Worm (Caenorhabditis elegans) whole organism, L1 larva: ENCODE measurements around the gene clec-182.

Experiments
- C16A3.4 ChIP-seq: fragments of 150-350 bp; optimal IDR thresholded peaks from 2 replicates; lab custom pipeline; 2014; ENCODE audit warnings: missing biosample characterization, missing genetic modification characterization
- alr-1 ChIP-seq: fragments of 200-800 bp; sonication (Bioruptor generic); optimal IDR thresholded peaks from 2 replicates; lab custom pipeline; 2018; ENCODE audit warnings: borderline replicate concordance, mild to moderate bottlenecking, missing genetic modification characterization, missing compliant biosample characterization
- aly-2 ChIP-seq: fragments of 150-350 bp; optimal IDR thresholded peaks from 2 replicates; lab custom pipeline; 2014; ENCODE audit warnings: missing biosample characterization, missing genetic modification characterization
- ceh-82 ChIP-seq, 3 experiments: fragments of 150-350 bp in 1 of 3; sonication (generic microtip) in 2 of 3; optimal IDR thresholded peaks; 2 replicates each; lab custom pipeline; 2014 to 2017; ENCODE audit warnings: missing biosample characterization in 3 of 3, missing genetic modification characterization in 3 of 3
- ceh-88 ChIP-seq: fragments of 200-800 bp; sonication (Bioruptor generic); IDR thresholded peaks from 2 replicates; pipeline ENCODE4 v1.3.6; 2022; ENCODE audit warnings: missing genetic modification characterization, missing compliant biosample characterization
- ceh-90 ChIP-seq: sonication (generic microtip); optimal IDR thresholded peaks from 2 replicates; lab custom pipeline; 2016; ENCODE audit warnings: missing genetic modification characterization, missing compliant biosample characterization
- ces-1 ChIP-seq: fragments of 150-350 bp; optimal IDR thresholded peaks from 2 replicates; lab custom pipeline; 2014; ENCODE audit warnings: missing biosample characterization, missing genetic modification reagents, missing genetic modification characterization
- dpl-1 ChIP-seq, 3 experiments: fragments of 150-350 bp in 2 of 3; sonication (generic microtip) in 1 of 3; optimal IDR thresholded peaks; 2 replicates each; lab custom pipeline; 2014 to 2017; ENCODE audit warnings: missing biosample characterization in 3 of 3, missing genetic modification characterization in 3 of 3, missing genetic modification reagents in 3 of 3
- efl-1 ChIP-seq, 4 experiments: fragments of 150-350 bp; optimal IDR thresholded peaks in 3 of 4; peaks in 1 of 4; 1 replicate in 1 of 4; 2 replicates in 3 of 4; lab custom pipeline; 2014; ENCODE audit warnings: missing biosample characterization in 2 of 4, missing genetic modification characterization in 2 of 4, missing genetic modification reagents in 2 of 4
- efl-3 ChIP-seq: fragments of 200-800 bp; sonication (Bioruptor generic); optimal IDR thresholded peaks from 2 replicates; lab custom pipeline; 2018; ENCODE audit warnings: mild to moderate bottlenecking, missing genetic modification characterization, missing compliant biosample characterization
- elt-2 ChIP-seq: sonication (generic microtip); optimal IDR thresholded peaks from 2 replicates; lab custom pipeline; 2016; ENCODE audit warnings: missing genetic modification characterization, mild to moderate bottlenecking, inconsistent platforms, missing compliant biosample characterization, missing genetic modification reagents
- fkh-10 ChIP-seq: sonication (generic microtip); optimal IDR thresholded peaks from 2 replicates; lab custom pipeline; 2017; ENCODE audit warnings: missing biosample characterization, missing genetic modification reagents, missing genetic modification characterization
- fos-1 ChIP-seq: fragments of 150-350 bp; optimal IDR thresholded peaks from 2 replicates; lab custom pipeline; 2014; ENCODE audit warnings: missing biosample characterization, missing genetic modification characterization
- hlh-4 ChIP-seq: sonication (generic microtip); optimal IDR thresholded peaks from 2 replicates; lab custom pipeline; 2016; ENCODE audit warnings: mild to moderate bottlenecking, missing genetic modification characterization, missing compliant biosample characterization
- isw-1 ChIP-seq: fragments of 200-800 bp; sonication (Bioruptor generic); IDR thresholded peaks from 2 replicates; pipeline ENCODE4 v1.3.6; 2022; ENCODE audit warnings: missing genetic modification characterization, missing compliant biosample characterization
- lin-13 ChIP-seq: fragments of 150-350 bp; optimal IDR thresholded peaks from 2 replicates; lab custom pipeline; 2014; ENCODE audit warnings: missing biosample characterization, missing genetic modification reagents, missing genetic modification characterization
- lin-14 ChIP-seq: fragments of 200-800 bp; sonication (Bioruptor generic); optimal IDR thresholded peaks from 2 replicates; lab custom pipeline; 2018; ENCODE audit warnings: mild to moderate bottlenecking, missing genetic modification characterization, moderate library complexity, missing compliant biosample characterization
- lin-35 ChIP-seq, 2 experiments: fragments of 150-350 bp; optimal IDR thresholded peaks; 2 replicates each; lab custom pipeline; 2014; ENCODE audit warnings: missing biosample characterization in 2 of 2, missing genetic modification characterization in 2 of 2, missing genetic modification reagents in 2 of 2
- lir-3 ChIP-seq: sonication (generic microtip); optimal IDR thresholded peaks from 2 replicates; lab custom pipeline; 2016; ENCODE audit warnings: mild to moderate bottlenecking, missing genetic modification characterization, moderate library complexity, missing compliant biosample characterization; ENCODE audit not compliant: poor library complexity
- lsy-2 ChIP-seq, 2 experiments: fragments of 150-350 bp; optimal IDR thresholded peaks; 2 replicates each; lab custom pipeline; 2014; ENCODE audit warnings: missing biosample characterization in 2 of 2, missing genetic modification characterization in 2 of 2
- mef-2 ChIP-seq: fragments of 150-350 bp; optimal IDR thresholded peaks from 2 replicates; lab custom pipeline; 2014; ENCODE audit warnings: missing biosample characterization, missing genetic modification characterization
- mep-1 ChIP-seq: fragments of 150-350 bp; optimal IDR thresholded peaks from 2 replicates; lab custom pipeline; 2014; ENCODE audit warnings: missing biosample characterization, missing genetic modification characterization
- nhr-11 ChIP-seq: fragments of 150-350 bp; optimal IDR thresholded peaks from 2 replicates; lab custom pipeline; 2014; ENCODE audit warnings: missing biosample characterization, missing genetic modification characterization
- nhr-19 ChIP-seq: fragments of 200-800 bp; sonication (Bioruptor generic); conservative IDR thresholded peaks from 2 replicates; pipeline ENCODE4 v1.3.6; 2022; ENCODE audit warnings: missing genetic modification characterization, missing compliant biosample characterization
- nhr-20 ChIP-seq: sonication (generic microtip); optimal IDR thresholded peaks from 2 replicates; lab custom pipeline; 2016; ENCODE audit warnings: mild to moderate bottlenecking, missing genetic modification characterization, missing compliant biosample characterization
- nhr-47 ChIP-seq: sonication (generic microtip); optimal IDR thresholded peaks from 2 replicates; lab custom pipeline; 2016; ENCODE audit warnings: mild to moderate bottlenecking, missing genetic modification characterization, moderate library complexity, missing compliant biosample characterization
- nhr-71 ChIP-seq: sonication (generic microtip); optimal IDR thresholded peaks from 2 replicates; lab custom pipeline; 2016; ENCODE audit warnings: mild to moderate bottlenecking, missing genetic modification characterization, moderate library complexity, missing compliant biosample characterization
- pqm-1 ChIP-seq: sonication (generic microtip); optimal IDR thresholded peaks from 3 replicates; lab custom pipeline; 2017; ENCODE audit warnings: missing biosample characterization, missing genetic modification characterization
- rnt-1 ChIP-seq: sonication (generic microtip); optimal IDR thresholded peaks from 2 replicates; lab custom pipeline; 2016; ENCODE audit warnings: mild to moderate bottlenecking, missing genetic modification characterization, moderate library complexity, missing compliant biosample characterization
- skn-1 ChIP-seq: fragments of 150-350 bp; optimal IDR thresholded peaks from 2 replicates; lab custom pipeline; 2014; ENCODE audit warnings: missing biosample characterization, missing genetic modification characterization
- snu-23 ChIP-seq: sonication (generic microtip); optimal IDR thresholded peaks from 2 replicates; lab custom pipeline; 2016; ENCODE audit warnings: missing genetic modification characterization, missing compliant biosample characterization
- swsn-7 ChIP-seq: sonication (generic microtip); optimal IDR thresholded peaks from 2 replicates; lab custom pipeline; 2016; ENCODE audit warnings: missing genetic modification characterization, missing compliant biosample characterization
- tlp-1 ChIP-seq: fragments of 150-350 bp; optimal IDR thresholded peaks from 2 replicates; lab custom pipeline; 2014; ENCODE audit warnings: missing biosample characterization, missing genetic modification characterization
- unc-130 ChIP-seq: fragments of 150-350 bp; optimal IDR thresholded peaks from 2 replicates; lab custom pipeline; 2017; ENCODE audit warnings: missing biosample characterization, missing genetic modification characterization, inconsistent platforms
- unc-86 ChIP-seq: sonication (generic microtip); optimal IDR thresholded peaks from 2 replicates; lab custom pipeline; 2016; ENCODE audit warnings: missing genetic modification characterization, missing compliant biosample characterization
- unc-98 ChIP-seq: fragments of 200-800 bp; sonication (Bioruptor generic); IDR thresholded peaks from 2 replicates; pipeline ENCODE4 v1.3.6; 2022; ENCODE audit warnings: missing genetic modification characterization, missing compliant biosample characterization
- xbp-1 ChIP-seq: sonication (generic microtip); optimal IDR thresholded peaks from 2 replicates; lab custom pipeline; 2016; ENCODE audit warnings: missing genetic modification characterization, missing compliant biosample characterization
- ztf-11 ChIP-seq, 2 experiments: sonication (generic microtip); optimal IDR thresholded peaks; 2 replicates each; lab custom pipeline; 2016 to 2017; ENCODE audit warnings: missing genetic modification characterization in 2 of 2, missing biosample characterization in 1 of 2, missing compliant biosample characterization in 1 of 2

clec-182 gene

ce11 chrIV:8758620-8759019 lies 39.5 kb downstream of the clec-182 start (continued):
- TF ChIP-seq lsy-2 (tag; optimal IDR thresholded peaks at IDR 0.05; lab: Kevin White, UChicago) (peak; percentile 4 to 50), skn-1 (tag; lab: Kevin White, UChicago) (peak; percentile 17), ceh-82 (tag; optimal IDR thresholded peaks at IDR 0.05; lab: Kevin White, UChicago) (peak; percentile 2 to 65 (median 26)), xbp-1 (peak; percentile 4), isw-1 (GFP tag; lab: Robert Waterston, UW) (peak; percentile 31; the same call in 1 of the 2 replicates), ceh-88 (no peak), lin-14 (GFP tag; lab: Kevin White, UChicago) (peak; percentile 84), nhr-19 (GFP tag; lab: Robert Waterston, UW) (no peak), lin-35 (GFP tag; optimal IDR thresholded peaks at IDR 0.05; lab: Kevin White, UChicago) (peak in 1 of 2 experiments; percentile 43), mef-2 (tag; lab: Kevin White, UChicago) (no peak), lin-13 (GFP tag; lab: Kevin White, UChicago) (no peak), unc-86 (tag; lab: Kevin White, UChicago) (peak; percentile 47), nhr-11 (tag; lab: Kevin White, UChicago) (no peak), C16A3.4 (tag; lab: Kevin White, UChicago) (no peak), unc-130 (tag; lab: Kevin White, UChicago) (no peak), dpl-1 (GFP tag; optimal IDR thresholded peaks at IDR 0.05; lab: Kevin White, UChicago) (peak in 1 of 3 experiments; percentile 28), nhr-47 (tag; lab: Kevin White, UChicago) (peak; percentile 54), fkh-10 (GFP tag; lab: Kevin White, UChicago) (peak; percentile 40), ces-1 (no peak)

- TF ChIP-seq snu-23 (GFP tag; lab: Kevin White, UChicago) (peak; percentile 25), lir-3 (tag; lab: Kevin White, UChicago) (no peak), swsn-7 (tag; lab: Kevin White, UChicago) (peak; percentile 5), nhr-71 (tag; lab: Kevin White, UChicago) (peak; percentile 51), hlh-4 (tag; lab: Kevin White, UChicago) (no peak), alr-1 (no peak), pqm-1 (tag; lab: Kevin White, UChicago) (peak; percentile 82), ceh-82 (tag; optimal IDR thresholded peaks at IDR 0.05; lab: Kevin White, UChicago) (peak in 1 of 3 experiments; percentile 10), mep-1 (tag; lab: Kevin White, UChicago) (no peak), isw-1 (GFP tag; lab: Robert Waterston, UW) (no peak), ceh-90 (tag; lab: Kevin White, UChicago) (no peak), aly-2 (tag; lab: Kevin White, UChicago) (no peak), unc-98 (GFP tag; lab: Robert Waterston, UW) (no peak), lin-14 (GFP tag; lab: Kevin White, UChicago) (peak; percentile 78), tlp-1 (tag; lab: Kevin White, UChicago) (no peak), elt-2 (tag; lab: Kevin White, UChicago) (peak; percentile 69), efl-3 (GFP tag; lab: Kevin White, UChicago) (no peak), efl-1 (optimal IDR thresholded peaks at IDR 0.05; lab: Kevin White, UChicago) (peak in 1 of 2 experiments; percentile 12), efl-1 (GFP tag; optimal IDR thresholded peaks at IDR 0.05 in 1 of 2; lab: Kevin White, UChicago) (no peak), nhr-20 (peak; percentile 24), lsy-2 (tag; optimal IDR thresholded peaks at IDR 0.05; lab: Kevin White, UChicago) (peak in 1 of 2 experiments; percentile 38), fos-1 (tag; lab: Kevin White, UChicago) (no peak), unc-130 (tag; lab: Kevin White, UChicago) (peak; percentile 31), lin-35 (GFP tag; optimal IDR thresholded peaks at IDR 0.05; lab: Kevin White, UChicago) (peak in 1 of 2 experiments; percentile 22), C16A3.4 (tag; lab: Kevin White, UChicago) (peak; percentile 1), ces-1 (no peak), ztf-11 (tag; optimal IDR thresholded peaks at IDR 0.05; lab: Kevin White, UChicago) (no peak), rnt-1 (tag; lab: Kevin White, UChicago) (peak; percentile 33)
Measured at ce11 chrIV:8757729-8758128, 40.4 kb downstream of the clec-182 start.
